Fruit fly (Drosophila melanogaster) whole organism, pupa: ENCODE results near the gene CG33229.
A peak's percentile ranks its signal among the peaks of the same experiment; 100 is the strongest.

ENCODE experiments used
- CG10348 ChIP-seq: fragments of 200-800 bp; sonication (Bioruptor generic); IDR thresholded peaks from 2 replicates; pipeline ENCODE4 v1.3.6; 2022; ENCODE audit warnings: missing biosample characterization, missing genetic modification characterization
- CG12605 ChIP-seq: fragments of 200-800 bp; sonication (Bioruptor generic); IDR thresholded peaks from 2 replicates; pipeline ENCODE4 v1.3.6; 2022; ENCODE audit warnings: missing biosample characterization, missing genetic modification characterization
- CG13204 ChIP-seq: fragments of 200-800 bp; sonication (Bioruptor generic); optimal IDR thresholded peaks from 2 replicates; lab custom pipeline; 2018; ENCODE audit warnings: missing biosample characterization, mild to moderate bottlenecking, missing genetic modification characterization, moderate library complexity
- CG14655 ChIP-seq: fragments of 200-800 bp; sonication (Bioruptor generic); optimal IDR thresholded peaks from 3 replicates; lab custom pipeline; 2017; ENCODE audit warnings: mild to moderate bottlenecking, missing biosample characterization, missing genetic modification reagents, missing genetic modification characterization
- CG15710 ChIP-seq: fragments of 200-800 bp; sonication (Bioruptor generic); optimal IDR thresholded peaks from 2 replicates; lab custom pipeline; 2018; ENCODE audit warnings: missing biosample characterization, mild to moderate bottlenecking, missing genetic modification characterization, moderate library complexity
- CG17806 ChIP-seq: fragments of 200-800 bp; sonication (Bioruptor generic); optimal IDR thresholded peaks from 2 replicates; lab custom pipeline; 2018; ENCODE audit warnings: missing biosample characterization, mild to moderate bottlenecking, missing genetic modification characterization, moderate library complexity
- CG32121 ChIP-seq: fragments of 200-800 bp; sonication (Bioruptor generic); IDR thresholded peaks from 2 replicates; pipeline ENCODE4 v1.3.6; 2022; ENCODE audit warnings: missing biosample characterization, missing genetic modification characterization
- CG34367 ChIP-seq: fragments of 200-800 bp; sonication (Bioruptor generic); optimal IDR thresholded peaks from 2 replicates; lab custom pipeline; 2018; ENCODE audit warnings: missing biosample characterization, mild to moderate bottlenecking, missing genetic modification characterization
- CG4496 ChIP-seq: fragments of 200-800 bp; sonication (Bioruptor generic); IDR thresholded peaks from 3 replicates; pipeline ENCODE4 v1.3.6; 2022; ENCODE audit warnings: missing biosample characterization, missing genetic modification characterization
- CG8159 ChIP-seq: fragments of 200-800 bp; sonication (Bioruptor generic); optimal IDR thresholded peaks from 3 replicates; lab custom pipeline; 2018; ENCODE audit warnings: missing biosample characterization, mild to moderate bottlenecking, missing genetic modification characterization, moderate library complexity
- CG8301 ChIP-seq: fragments of 200-800 bp; sonication (Bioruptor generic); optimal IDR thresholded peaks from 2 replicates; lab custom pipeline; 2018; ENCODE audit warnings: missing biosample characterization, mild to moderate bottlenecking, missing genetic modification characterization
- CG9948 ChIP-seq: fragments of 200-800 bp; sonication (Bioruptor generic); optimal IDR thresholded peaks from 2 replicates; lab custom pipeline; 2018; ENCODE audit warnings: missing biosample characterization, mild to moderate bottlenecking, missing genetic modification characterization, moderate library complexity
- D1 ChIP-seq: fragments of 200-800 bp; sonication (Bioruptor generic); optimal IDR thresholded peaks from 2 replicates; lab custom pipeline; 2018; ENCODE audit warnings: missing biosample characterization, mild to moderate bottlenecking, missing genetic modification characterization, moderate library complexity
- EcR ChIP-seq: fragments of 200-800 bp; sonication (Bioruptor generic); optimal IDR thresholded peaks from 3 replicates; lab custom pipeline; 2019; ENCODE audit warnings: missing biosample characterization, missing genetic modification characterization, mild to moderate bottlenecking, moderate library complexity, missing genetic modification reagents
- Ets98B ChIP-seq: fragments of 200-800 bp; sonication (Bioruptor generic); IDR thresholded peaks from 2 replicates; pipeline ENCODE4 v1.3.6; 2022; ENCODE audit warnings: missing biosample characterization, missing genetic modification characterization
- Pif1A ChIP-seq: fragments of 200-800 bp; sonication (Bioruptor generic); optimal IDR thresholded peaks from 3 replicates; lab custom pipeline; 2016; ENCODE audit warnings: missing biosample characterization, missing genetic modification characterization
- Pif1B ChIP-seq: fragments of 200-800 bp; sonication (Bioruptor generic); optimal IDR thresholded peaks from 3 replicates; lab custom pipeline; 2016; ENCODE audit warnings: missing biosample characterization, missing genetic modification characterization
- Snoo ChIP-seq: fragments of 200-800 bp; sonication (Bioruptor generic); optimal IDR thresholded peaks from 3 replicates; lab custom pipeline; 2017; ENCODE audit warnings: missing biosample characterization, mild to moderate bottlenecking, missing genetic modification characterization, inconsistent platforms
- fd96Ca ChIP-seq: fragments of 200-800 bp; sonication (Bioruptor generic); IDR thresholded peaks from 3 replicates; pipeline ENCODE4 v1.3.6; 2022; ENCODE audit warnings: missing biosample characterization, missing genetic modification characterization
- gl ChIP-seq: fragments of 200-800 bp; sonication (Bioruptor generic); optimal IDR thresholded peaks from 2 replicates; lab custom pipeline; 2018; ENCODE audit warnings: missing biosample characterization, mild to moderate bottlenecking, missing genetic modification characterization
- rn ChIP-seq: fragments of 200-800 bp; sonication (Bioruptor generic); IDR thresholded peaks from 2 replicates; pipeline ENCODE4 v1.3.6; 2022; ENCODE audit warnings: missing biosample characterization, missing genetic modification characterization

CG33229 gene

dm6 chr3L:178913-179488 is 44.7 kb upstream of the CG33229 start, which contains the start of gene Vdup1:
Gene Vdup1 (minus strand): TSS chr3L:178963.
- TF ChIP-seq CG10348: no peak
- TF ChIP-seq D1 (tag; lab: Kevin White, UChicago): no peak
- no peak for TF ChIP-seq CG8159 (tag; lab: Kevin White, UChicago)
- TF ChIP-seq CG12605 (GFP tag; lab: Robert Waterston, UW): no peak

dm6 chr3L:179490-180261 is 44.0 kb upstream of the CG33229 start, which contains the start of gene CG13875:
Gene CG13875 (plus strand): TSS chr3L:179923.
- TF ChIP-seq EcR (GFP tag; lab: Kevin White, UChicago) (peak; percentile 39), fd96Ca (GFP tag; lab: Robert Waterston, UW) (no peak), CG8159 (tag; lab: Kevin White, UChicago) (peak; percentile 23), Pif1A (no peak), CG14655 (no peak), Snoo (tag; lab: Kevin White, UChicago) (no peak)
- TF ChIP-seq, all 21 proteins: peak for 2

dm6 chr3L:180262-180543 is 43.4 kb upstream of the CG33229 start:
- TF ChIP-seq fd96Ca (GFP tag; lab: Robert Waterston, UW) (no peak), Snoo (tag; lab: Kevin White, UChicago) (no peak), CG17806 (tag; lab: Kevin White, UChicago) (no peak), Pif1B (GFP tag; lab: Kevin White, UChicago) (no peak), CG12605 (GFP tag; lab: Robert Waterston, UW) (no peak), Pif1A (no peak)

- no peak for TF ChIP-seq EcR (GFP tag; lab: Kevin White, UChicago)
- peak; percentile 79 for TF ChIP-seq CG4496
- TF ChIP-seq CG13204 (GFP tag; lab: Kevin White, UChicago): no peak
- TF ChIP-seq CG32121 (GFP tag; lab: Robert Waterston, UW): peak; percentile 63
- TF ChIP-seq CG15710 (tag; lab: Kevin White, UChicago): peak; percentile 73
- no peak for TF ChIP-seq CG9948 (tag; lab: Kevin White, UChicago)
- no peak for TF ChIP-seq CG10348
- TF ChIP-seq Ets98B: peak; percentile 72
- no peak for TF ChIP-seq Pif1B (GFP tag; lab: Kevin White, UChicago)
- TF ChIP-seq CG34367: peak; percentile 13
- TF ChIP-seq fd96Ca (GFP tag; lab: Robert Waterston, UW): peak; percentile 81
- no peak for TF ChIP-seq CG8159 (tag; lab: Kevin White, UChicago)
- no peak for TF ChIP-seq rn (GFP tag; lab: Robert Waterston, UW)
- no peak for TF ChIP-seq D1 (tag; lab: Kevin White, UChicago)
- TF ChIP-seq CG17806 (tag; lab: Kevin White, UChicago): peak; percentile 66
- peak; percentile 10 for TF ChIP-seq gl (tag; lab: Kevin White, UChicago)
- TF ChIP-seq Snoo (tag; lab: Kevin White, UChicago): no peak
Observed at dm6 chr3L:184251-184650, 39.4 kb upstream of the CG33229 start, which contains the start of the genes CG34140, Mkp and Mtch. Gene CG34140 (minus strand): TSS chr3L:184424. Gene Mkp (minus strand): TSS chr3L:184540. Gene Mtch (plus strand): TSS chr3L:184626.

- TF ChIP-seq EcR (GFP tag; lab: Kevin White, UChicago): no peak
- peak; percentile 43 for TF ChIP-seq CG15710 (tag; lab: Kevin White, UChicago)
- TF ChIP-seq CG10348: no peak
- TF ChIP-seq fd96Ca (GFP tag; lab: Robert Waterston, UW): peak; percentile 55; the same call in 2 of the 3 replicates
- no peak for TF ChIP-seq CG8159 (tag; lab: Kevin White, UChicago)
- no peak for TF ChIP-seq CG9948 (tag; lab: Kevin White, UChicago)
- peak; percentile 34; the same call in 1 of the 2 replicates for TF ChIP-seq CG32121 (GFP tag; lab: Robert Waterston, UW)
- no peak for TF ChIP-seq Snoo (tag; lab: Kevin White, UChicago)
- TF ChIP-seq D1 (tag; lab: Kevin White, UChicago): no peak
- TF ChIP-seq CG14655: no peak
- peak; percentile 61 for TF ChIP-seq CG4496
- no peak for TF ChIP-seq CG13204 (GFP tag; lab: Kevin White, UChicago)
- peak; percentile 52 for TF ChIP-seq Ets98B
- TF ChIP-seq Pif1B (GFP tag; lab: Kevin White, UChicago): no peak
- TF ChIP-seq CG8301: no peak
- TF ChIP-seq CG34367: no peak
- TF ChIP-seq CG12605 (GFP tag; lab: Robert Waterston, UW): no peak
- no peak for TF ChIP-seq gl (tag; lab: Kevin White, UChicago)
- TF ChIP-seq CG17806 (tag; lab: Kevin White, UChicago): no peak
- TF ChIP-seq Pif1A: no peak
- peak; percentile 69 for TF ChIP-seq rn (GFP tag; lab: Robert Waterston, UW)
Observed at dm6 chr3L:199050-199745, 24.5 kb upstream of the CG33229 start.
